Fruit fly (Drosophila melanogaster) whole organism, prepupa: ENCODE data around the gene kibra.

Experiments
- Blimp-1 ChIP-seq: fragments of 200-800 bp; sonication (Bioruptor generic); optimal IDR thresholded peaks from 3 replicates; lab custom pipeline; 2017; ENCODE audit warnings: missing biosample characterization, missing genetic modification characterization, mild to moderate bottlenecking, moderate library complexity, missing genetic modification reagents
- CG10669 ChIP-seq: fragments of 200-800 bp; sonication (Bioruptor generic); optimal IDR thresholded peaks from 3 replicates; lab custom pipeline; 2018; ENCODE audit warnings: missing biosample characterization, mild to moderate bottlenecking, missing genetic modification characterization, moderate library complexity
- CG11294 ChIP-seq: fragments of 200-800 bp; sonication (Bioruptor generic); IDR thresholded peaks from 2 replicates; pipeline ENCODE4 v1.3.6; 2022; ENCODE audit warnings: missing biosample characterization, missing genetic modification characterization
- CG11762 ChIP-seq: fragments of 200-800 bp; sonication (Bioruptor generic); optimal IDR thresholded peaks from 3 replicates; lab custom pipeline; 2016; ENCODE audit warnings: missing biosample characterization, missing genetic modification characterization; ENCODE audit not compliant: insufficient read depth
- CG11902 ChIP-seq: fragments of 200-800 bp; sonication (Bioruptor generic); optimal IDR thresholded peaks from 3 replicates; lab custom pipeline; 2016; ENCODE audit warnings: missing biosample characterization, missing genetic modification characterization
- CG15336 ChIP-seq: fragments of 200-800 bp; sonication (Bioruptor generic); IDR thresholded peaks from 2 replicates; pipeline ENCODE4 v1.3.6; 2022; ENCODE audit warnings: missing biosample characterization, missing genetic modification characterization
- CG1621 ChIP-seq: fragments of 200-800 bp; sonication (Bioruptor generic); optimal IDR thresholded peaks from 3 replicates; lab custom pipeline; 2018; ENCODE audit warnings: missing biosample characterization, mild to moderate bottlenecking, missing genetic modification characterization
- CG16779 ChIP-seq: fragments of 200-800 bp; sonication (Bioruptor generic); optimal IDR thresholded peaks from 3 replicates; lab custom pipeline; 2017; ENCODE audit warnings: missing biosample characterization, mild to moderate bottlenecking, missing genetic modification characterization
- CG3032 ChIP-seq: fragments of 200-800 bp; optimal IDR thresholded peaks from 2 replicates; lab custom pipeline; 2019; ENCODE audit warnings: missing biosample characterization, mild to moderate bottlenecking, missing genetic modification characterization, moderate library complexity
- CG31627 ChIP-seq: fragments of 200-800 bp; sonication (Bioruptor generic); optimal IDR thresholded peaks from 3 replicates; lab custom pipeline; 2016; ENCODE audit warnings: missing biosample characterization, missing genetic modification characterization
- CG32006 ChIP-seq: fragments of 200-800 bp; sonication (Bioruptor generic); optimal IDR thresholded peaks from 3 replicates; lab custom pipeline; 2017; ENCODE audit warnings: missing biosample characterization, mild to moderate bottlenecking, missing genetic modification characterization
- CG4318 ChIP-seq: fragments of 200-800 bp; sonication (Bioruptor generic); optimal IDR thresholded peaks from 3 replicates; lab custom pipeline; 2017; ENCODE audit warnings: missing biosample characterization, mild to moderate bottlenecking, missing genetic modification characterization
- CG6163 ChIP-seq: fragments of 200-800 bp; sonication (Bioruptor generic); IDR thresholded peaks from 3 replicates; pipeline ENCODE4 v1.3.6; 2022; ENCODE audit warnings: missing biosample characterization, missing genetic modification characterization
- CG6276 ChIP-seq: fragments of 200-800 bp; sonication (Bioruptor generic); optimal IDR thresholded peaks from 2 replicates; lab custom pipeline; 2017; ENCODE audit warnings: missing biosample characterization, mild to moderate bottlenecking, missing genetic modification characterization
- CG6808 ChIP-seq: fragments of 200-800 bp; sonication (Bioruptor generic); optimal IDR thresholded peaks from 3 replicates; lab custom pipeline; 2017; ENCODE audit warnings: missing biosample characterization, missing genetic modification characterization, mild to moderate bottlenecking, moderate library complexity, missing genetic modification reagents
- CG6854 ChIP-seq: fragments of 200-800 bp; sonication (Bioruptor generic); optimal IDR thresholded peaks from 2 replicates; lab custom pipeline; 2017; ENCODE audit warnings: missing biosample characterization, mild to moderate bottlenecking, missing genetic modification characterization
- CG8319 ChIP-seq: fragments of 200-800 bp; sonication (Bioruptor generic); optimal IDR thresholded peaks from 3 replicates; lab custom pipeline; 2016; ENCODE audit warnings: missing biosample characterization, missing genetic modification characterization
- CG8632 ChIP-seq: fragments of 200-800 bp; sonication (Bioruptor generic); optimal IDR thresholded peaks from 3 replicates; lab custom pipeline; 2016; ENCODE audit warnings: missing biosample characterization, missing genetic modification characterization
- Eip78C ChIP-seq: fragments of 200-800 bp; sonication (Bioruptor generic); peaks from one replicate; lab custom pipeline; 2016; ENCODE audit warnings: missing biosample characterization, missing genetic modification characterization
- Eip93F ChIP-seq: fragments of 200-800 bp; sonication (Bioruptor generic); optimal IDR thresholded peaks from 2 replicates; lab custom pipeline; 2016; ENCODE audit warnings: missing biosample characterization, mild to moderate bottlenecking, missing genetic modification characterization
- Ets21C ChIP-seq: fragments of 200-800 bp; sonication (Bioruptor generic); optimal IDR thresholded peaks from 3 replicates; lab custom pipeline; 2016; ENCODE audit warnings: missing biosample characterization, missing genetic modification characterization
- Ets96B ChIP-seq: fragments of 200-800 bp; optimal IDR thresholded peaks from 2 replicates; lab custom pipeline; 2019; ENCODE audit warnings: missing biosample characterization, mild to moderate bottlenecking, missing genetic modification characterization, moderate library complexity
- Hr38 ChIP-seq: sonication (Bioruptor generic); optimal IDR thresholded peaks from 2 replicates; lab custom pipeline; 2016; ENCODE audit warnings: missing biosample characterization, missing genetic modification characterization
- Hr39 ChIP-seq: fragments of 200-800 bp; sonication (Bioruptor generic); optimal IDR thresholded peaks from 2 replicates; lab custom pipeline; 2016; ENCODE audit warnings: missing biosample characterization, missing genetic modification characterization
- Hr4 ChIP-seq: fragments of 200-800 bp; sonication (Bioruptor generic); optimal IDR thresholded peaks from 3 replicates; lab custom pipeline; 2016; ENCODE audit warnings: missing biosample characterization, missing genetic modification characterization
- OdsH ChIP-seq: fragments of 200-800 bp; sonication (Bioruptor generic); optimal IDR thresholded peaks from 3 replicates; lab custom pipeline; 2016; ENCODE audit warnings: missing biosample characterization, missing genetic modification characterization
- Smox ChIP-seq: fragments of 200-800 bp; sonication (Bioruptor generic); optimal IDR thresholded peaks from 3 replicates; lab custom pipeline; 2016; ENCODE audit warnings: missing biosample characterization, missing genetic modification characterization
- Sox102F ChIP-seq: fragments of 200-800 bp; sonication (Bioruptor generic); optimal IDR thresholded peaks from 2 replicates; lab custom pipeline; 2016; ENCODE audit warnings: missing biosample characterization, mild to moderate bottlenecking, missing genetic modification characterization
- Sox14 ChIP-seq: fragments of 200-800 bp; sonication (Bioruptor generic); optimal IDR thresholded peaks from 3 replicates; lab custom pipeline; 2016; ENCODE audit warnings: missing biosample characterization, missing genetic modification characterization
- Sox15 ChIP-seq: fragments of 200-800 bp; sonication (Bioruptor generic); optimal IDR thresholded peaks from 3 replicates; lab custom pipeline; 2016; ENCODE audit warnings: missing biosample characterization, missing genetic modification characterization
- achi ChIP-seq: fragments of 200-800 bp; sonication (Bioruptor generic); optimal IDR thresholded peaks from 3 replicates; lab custom pipeline; 2016; ENCODE audit warnings: missing biosample characterization, missing genetic modification characterization
- dac ChIP-seq: fragments of 200-800 bp; sonication (Bioruptor generic); optimal IDR thresholded peaks from 2 replicates; lab custom pipeline; 2017; ENCODE audit warnings: missing biosample characterization, mild to moderate bottlenecking, missing genetic modification characterization
- dsx ChIP-seq: fragments of 200-800 bp; optimal IDR thresholded peaks from 3 replicates; lab custom pipeline; 2019; ENCODE audit warnings: missing biosample characterization, mild to moderate bottlenecking, missing genetic modification characterization, moderate library complexity; ENCODE audit not compliant: poor library complexity, severe bottlenecking
- eg ChIP-seq: fragments of 200-800 bp; sonication (Bioruptor generic); IDR thresholded peaks from 3 replicates; pipeline ENCODE4 v1.3.6; 2022; ENCODE audit warnings: missing biosample characterization, missing genetic modification characterization
- esn ChIP-seq: fragments of 200-800 bp; sonication (Bioruptor generic); optimal IDR thresholded peaks from 2 replicates; lab custom pipeline; 2016; ENCODE audit warnings: missing biosample characterization, mild to moderate bottlenecking, missing genetic modification characterization, moderate library complexity
- fd59A ChIP-seq: fragments of 200-800 bp; sonication (Bioruptor generic); optimal IDR thresholded peaks from 2 replicates; lab custom pipeline; 2017; ENCODE audit warnings: missing biosample characterization, mild to moderate bottlenecking, missing genetic modification characterization, missing genetic modification reagents
- fd85E ChIP-seq: fragments of 200-800 bp; sonication (Bioruptor generic); optimal IDR thresholded peaks from 3 replicates; lab custom pipeline; 2016; ENCODE audit warnings: missing biosample characterization, missing genetic modification characterization
- fkh ChIP-seq: fragments of 200-800 bp; sonication (Bioruptor generic); optimal IDR thresholded peaks from 3 replicates; lab custom pipeline; 2017; ENCODE audit warnings: missing biosample characterization, mild to moderate bottlenecking, missing genetic modification characterization, moderate library complexity
- lz ChIP-seq: fragments of 200-800 bp; sonication (Bioruptor generic); optimal IDR thresholded peaks from 3 replicates; lab custom pipeline; 2016; ENCODE audit warnings: missing biosample characterization, missing genetic modification characterization
- net ChIP-seq: fragments of 200-800 bp; sonication (Bioruptor generic); optimal IDR thresholded peaks from 3 replicates; lab custom pipeline; 2016; ENCODE audit warnings: missing biosample characterization, missing genetic modification characterization
- pdm3 ChIP-seq: fragments of 200-800 bp; sonication (Bioruptor generic); optimal IDR thresholded peaks from 3 replicates; lab custom pipeline; 2016; ENCODE audit warnings: missing biosample characterization, missing genetic modification characterization
- spab ChIP-seq: fragments of 200-800 bp; sonication (Bioruptor generic); optimal IDR thresholded peaks from 2 replicates; lab custom pipeline; 2017; ENCODE audit warnings: missing biosample characterization, mild to moderate bottlenecking, missing genetic modification characterization, missing genetic modification reagents
- ss ChIP-seq, 2 experiments: fragments of 200-800 bp; sonication (Bioruptor generic); optimal IDR thresholded peaks; 2 replicates in 1 of 2; 3 replicates in 1 of 2; lab custom pipeline; 2017 to 2018; ENCODE audit warnings: mild to moderate bottlenecking in 2 of 2, missing biosample characterization in 2 of 2, missing genetic modification characterization in 2 of 2, moderate library complexity in 1 of 2
- topi ChIP-seq: fragments of 200-800 bp; sonication (Bioruptor generic); optimal IDR thresholded peaks from 3 replicates; lab custom pipeline; 2016; ENCODE audit warnings: missing biosample characterization, missing genetic modification characterization
- vri ChIP-seq: fragments of 200-800 bp; sonication (Bioruptor generic); optimal IDR thresholded peaks from 3 replicates; lab custom pipeline; 2016; ENCODE audit warnings: missing biosample characterization, mild to moderate bottlenecking, missing genetic modification characterization

kibra gene

dm6 chr3R:14731061-14731780, 7.2 kb upstream of the kibra start, which contains the start of gene CG7530 (continued):
- TF ChIP-seq dac (GFP tag; lab: Kevin White, UChicago): no peak
- no peak for TF ChIP-seq fd85E (GFP tag; lab: Kevin White, UChicago)
- TF ChIP-seq CG32006 (GFP tag; lab: Kevin White, UChicago): peak; percentile 14
- TF ChIP-seq lz: peak; percentile 18
- peak; percentile 23 for TF ChIP-seq Hr4 (GFP tag; lab: Kevin White, UChicago)
- peak; percentile 8 for TF ChIP-seq pdm3
- peak; percentile 50 for TF ChIP-seq Sox14
- TF ChIP-seq eg (GFP tag; lab: Robert Waterston, UW): peak; percentile 66; the same call in 1 of the 3 replicates
- TF ChIP-seq ss (GFP tag; optimal IDR thresholded peaks at IDR 0.05; lab: Kevin White, UChicago): no peak
- TF ChIP-seq CG6276 (GFP tag; lab: Kevin White, UChicago): peak; percentile 55
- no peak for TF ChIP-seq Ets21C (GFP tag; lab: Kevin White, UChicago)
- TF ChIP-seq dsx (GFP tag; lab: Kevin White, UChicago): no peak
- no peak for TF ChIP-seq Sox15 (GFP tag; lab: Kevin White, UChicago)
- TF ChIP-seq CG15336 (GFP tag; lab: Robert Waterston, UW): 0 out of 2 replicates have a peak, but pooled peaks have one; percentile 56
- TF ChIP-seq Ets96B: no peak
- TF ChIP-seq topi (GFP tag; lab: Kevin White, UChicago): peak; percentile 51
- no peak for TF ChIP-seq Hr38 (GFP tag; lab: Kevin White, UChicago)
- TF ChIP-seq Sox102F (GFP tag; lab: Kevin White, UChicago): no peak
- TF ChIP-seq Hr39 (GFP tag; lab: Kevin White, UChicago): peak; percentile 4
- TF ChIP-seq net (GFP tag; lab: Kevin White, UChicago): no peak
- TF ChIP-seq CG1621: no peak
- TF ChIP-seq CG11294 (GFP tag; lab: Robert Waterston, UW): no peak
- no peak for TF ChIP-seq CG4318
- TF ChIP-seq CG11902 (GFP tag; lab: Kevin White, UChicago): no peak
- no peak for TF ChIP-seq fd59A
- no peak for TF ChIP-seq Blimp-1 (GFP tag; lab: Kevin White, UChicago)
- no peak for TF ChIP-seq CG6808 (GFP tag; lab: Kevin White, UChicago)
- TF ChIP-seq CG31627 (GFP tag; lab: Kevin White, UChicago): peak; percentile 7
- no peak for TF ChIP-seq CG10669
- no peak for TF ChIP-seq Smox (GFP tag; lab: Kevin White, UChicago)
- peak; percentile 40 for TF ChIP-seq OdsH (GFP tag; lab: Kevin White, UChicago)
- TF ChIP-seq achi (GFP tag; lab: Kevin White, UChicago): no peak
- TF ChIP-seq CG3032 (tag; lab: Kevin White, UChicago): no peak
- TF ChIP-seq Eip93F: no peak
- peak; percentile 32 for TF ChIP-seq CG8319 (GFP tag; lab: Kevin White, UChicago)
- peak; percentile 33 for TF ChIP-seq vri
- TF ChIP-seq CG6854: no peak
- TF ChIP-seq CG16779: peak; percentile 28
- peak; percentile 4 for TF ChIP-seq CG11762 (GFP tag; lab: Kevin White, UChicago)

dm6 chr3R:14730595-14730994, 6.5 kb upstream of the kibra start:
- no peak for TF ChIP-seq CG31627 (GFP tag; lab: Kevin White, UChicago)
- no peak for TF ChIP-seq Blimp-1 (GFP tag; lab: Kevin White, UChicago)
- peak; percentile 11 for TF ChIP-seq CG1621
- peak; percentile 32; the same call in 1 of the 3 replicates for TF ChIP-seq CG6163
- TF ChIP-seq eg (GFP tag; lab: Robert Waterston, UW): peak; percentile 23; the same call in 1 of the 3 replicates
- TF ChIP-seq net (GFP tag; lab: Kevin White, UChicago): no peak
- TF ChIP-seq Sox14: no peak
- peak; percentile 2 for TF ChIP-seq fkh
- peak; percentile 36 for TF ChIP-seq Eip78C (GFP tag; lab: Kevin White, UChicago)
- TF ChIP-seq Hr4 (GFP tag; lab: Kevin White, UChicago): no peak
- TF ChIP-seq CG8632 (GFP tag; lab: Kevin White, UChicago): no peak
- TF ChIP-seq esn (GFP tag; lab: Kevin White, UChicago): no peak
- TF ChIP-seq topi (GFP tag; lab: Kevin White, UChicago): no peak
- TF ChIP-seq vri: no peak
- peak; percentile 21; the same call in 1 of the 2 replicates for TF ChIP-seq CG15336 (GFP tag; lab: Robert Waterston, UW)
- no peak for TF ChIP-seq spab (GFP tag; lab: Kevin White, UChicago)
